Worm (Caenorhabditis elegans) whole organism, L3 larva: Measurements from ENCODE around the gene clec-148.

Experiments used
- ceh-28 ChIP-seq: fragments of 150-350 bp; optimal IDR thresholded peaks from 2 replicates; lab custom pipeline; 2014; ENCODE audit warnings: missing biosample characterization, missing genetic modification reagents, missing genetic modification characterization
- nhr-11 ChIP-seq: fragments of 150-350 bp; optimal IDR thresholded peaks from 2 replicates; lab custom pipeline; 2014; ENCODE audit warnings: missing biosample characterization, missing genetic modification characterization
- pqm-1 ChIP-seq: fragments of 150-350 bp; optimal IDR thresholded peaks from 2 replicates; lab custom pipeline; 2017; ENCODE audit warnings: missing biosample characterization, missing genetic modification characterization, inconsistent platforms
- unc-62 ChIP-seq: fragments of 150-350 bp; sonication (generic microtip); optimal IDR thresholded peaks from 4 replicates; lab custom pipeline; 2014; ENCODE audit warnings: missing biosample characterization, missing genetic modification reagents, missing genetic modification characterization

DNA sequence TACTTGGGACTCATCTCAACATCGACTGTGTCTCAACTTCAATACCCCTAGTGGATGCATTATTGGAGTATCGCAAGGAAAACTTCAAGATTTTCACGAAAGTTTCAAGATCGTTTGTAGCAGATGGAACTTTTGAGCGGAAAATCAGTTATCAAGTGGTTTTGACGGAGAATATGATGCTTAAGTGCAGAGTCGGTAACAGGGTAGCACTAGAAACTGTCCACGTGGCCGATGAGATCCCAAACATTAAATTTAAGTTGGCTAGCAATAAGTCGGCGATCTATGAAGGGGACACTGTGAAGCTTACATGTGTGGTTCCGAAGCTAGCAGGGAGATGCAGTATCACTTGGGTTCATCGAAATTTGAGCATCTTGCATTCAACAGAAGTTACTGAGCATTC, 16.5 kb downstream of the clec-148 start:
- no peak for TF ChIP-seq pqm-1 (tag; lab: Kevin White, UChicago)
- TF ChIP-seq unc-62 (GFP tag; lab: Kevin White, UChicago) = no peak
- TF ChIP-seq ceh-28 (tag; lab: Kevin White, UChicago) = no peak
- no peak for TF ChIP-seq nhr-11 (tag; lab: Kevin White, UChicago)
